Worm (Caenorhabditis elegans): ENCODE data around the gene C52E4.7.

DNA sequence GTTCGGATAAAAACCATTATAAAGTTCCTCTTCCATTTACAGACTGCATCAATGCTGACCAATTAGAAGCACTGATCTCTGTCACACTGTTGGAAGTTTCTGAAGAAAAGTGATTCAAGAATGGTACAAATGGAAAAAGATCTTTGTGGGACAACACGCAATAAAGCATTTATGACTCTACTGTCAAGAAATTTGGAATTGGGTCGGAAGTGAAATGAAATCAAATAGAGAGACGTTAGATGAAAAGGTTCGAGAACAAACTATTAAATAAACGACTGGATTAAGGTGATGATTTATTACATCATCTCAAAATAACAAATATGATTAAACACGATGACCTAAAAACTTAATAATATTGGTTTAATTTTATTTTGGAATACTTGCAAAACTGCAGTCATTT, 12.4 kb downstream of the C52E4.7 start, which contains the start of gene F57F5.3:
- TF ChIP-seq med-1 (GFP tag; optimal IDR thresholded peaks at IDR 0.05; ENCODE audit: insufficient read depth), result no peak
- TF ChIP-seq ztf-23 (GFP tag; IDR thresholded peaks at IDR 0.05), result no peak
- no peak for TF ChIP-seq T22C8.4 (GFP tag; IDR thresholded peaks at IDR 0.05)
- no peak for TF ChIP-seq tab-1 (GFP tag; IDR thresholded peaks at IDR 0.05)
- TF ChIP-seq flt-1 (GFP tag; IDR thresholded peaks at IDR 0.05), result no peak
- TF ChIP-seq klf-2 (GFP tag; conservative IDR thresholded peaks at IDR 0.05), result no peak
- TF ChIP-seq cog-1 (tag; optimal IDR thresholded peaks at IDR 0.05), result no peak
